Fruit fly (Drosophila melanogaster) whole organism: ENCODE results near the gene Edg84A.

Experiments
- CG8478 ChIP-seq: fragments of >200 bp; optimal IDR thresholded peaks from 2 replicates; lab custom pipeline; 2018; ENCODE audit warnings: inconsistent platforms
- Dll ChIP-seq: fragments of >200 bp; optimal IDR thresholded peaks from 2 replicates; lab custom pipeline; 2017
- EcR ChIP-seq, 2 experiments: fragments of >200 bp; optimal IDR thresholded peaks; 2 replicates each; lab custom pipeline; 2017; ENCODE audit warnings: missing biosample characterization in 2 of 2, missing genetic modification characterization in 2 of 2, missing genetic modification reagents in 2 of 2
- pan ChIP-seq: fragments of >200 bp; optimal IDR thresholded peaks from 2 replicates; lab custom pipeline; 2017
- psq ChIP-seq: fragments of >200 bp; optimal IDR thresholded peaks from 2 replicates; lab custom pipeline; 2017
- usp ChIP-seq: fragments of >200 bp; optimal IDR thresholded peaks from 2 replicates; lab custom pipeline; 2017; ENCODE audit warnings: missing biosample characterization, missing genetic modification characterization, mixed read lengths

Edg84A gene

DNA sequence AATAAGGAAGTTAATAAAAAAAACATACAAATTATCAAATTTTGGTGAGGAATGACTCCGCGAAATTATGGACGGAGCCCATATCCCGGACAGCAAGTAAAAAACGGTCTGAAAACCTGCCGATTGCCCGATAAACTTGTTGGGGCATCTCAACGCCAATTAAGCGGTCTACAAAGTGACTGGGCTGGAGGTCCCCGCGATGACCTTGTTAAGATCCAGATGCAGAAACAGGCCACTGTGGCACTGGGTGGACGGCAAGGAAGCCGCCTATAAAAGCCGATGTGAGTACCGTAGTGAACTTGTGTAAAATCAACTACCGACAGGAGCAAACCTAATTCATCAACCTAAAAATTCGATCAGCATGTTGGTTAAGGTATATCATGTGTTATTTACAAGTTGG lies at the start of gene Edg84A:
TSS of gene Edg84A (plus strand) at position 301 of the 400 bp plus-strand sequence.
- TF ChIP-seq psq (lab: Kevin White, UChicago) (no peak), usp (GFP tag; lab: Kevin White, UChicago) (no peak), Dll (lab: Kevin White, UChicago) (no peak), CG8478 (lab: Kevin White, UChicago) (no peak), pan (no peak), EcR (GFP tag; optimal IDR thresholded peaks at IDR 0.05; lab: Kevin White, UChicago) (no peak)

dm6 chr3R:6640932-6641331 lies 43.3 kb upstream of the Edg84A start, which contains the start of gene CG31286:
TSS of gene CG31286 (plus strand) at chr3R:6641232.
- TF ChIP-seq Dll (lab: Kevin White, UChicago): no peak
- no peak for TF ChIP-seq psq (lab: Kevin White, UChicago)
- TF ChIP-seq pan: no peak
- no peak for TF ChIP-seq EcR (GFP tag; optimal IDR thresholded peaks at IDR 0.05; lab: Kevin White, UChicago)
- no peak for TF ChIP-seq usp (GFP tag; lab: Kevin White, UChicago)
- no peak for TF ChIP-seq CG8478 (lab: Kevin White, UChicago)

DNA sequence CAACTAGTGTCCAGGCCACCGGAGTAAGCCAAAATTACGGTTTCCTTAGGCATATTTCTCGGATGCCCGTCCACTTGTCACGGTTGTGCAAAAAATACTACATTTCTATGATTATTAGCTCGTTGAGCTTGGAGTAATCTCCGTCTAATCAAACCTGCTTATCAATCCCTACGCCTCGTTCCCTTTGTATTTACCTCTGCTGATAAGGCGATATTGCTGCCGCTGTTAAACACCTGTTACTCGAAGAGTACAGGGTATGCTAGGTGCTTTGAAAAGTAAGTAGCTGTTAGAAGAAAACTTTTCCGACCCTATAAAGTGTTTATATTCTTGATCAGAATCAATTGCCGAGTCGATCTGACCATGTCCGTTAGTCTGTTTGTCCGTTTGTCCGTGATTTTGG lies 39.9 kb upstream of the Edg84A start, which contains the start of gene Ass:
TSS of gene Ass (minus strand) at position 101 of the 400 bp plus-strand sequence.
- TF ChIP-seq psq (lab: Kevin White, UChicago): no peak
- TF ChIP-seq usp (GFP tag; lab: Kevin White, UChicago): no peak
- TF ChIP-seq Dll (lab: Kevin White, UChicago): no peak
- no peak for TF ChIP-seq pan
- TF ChIP-seq EcR (GFP tag; optimal IDR thresholded peaks at IDR 0.05; lab: Kevin White, UChicago): no peak
- no peak for TF ChIP-seq CG8478 (lab: Kevin White, UChicago)

dm6 chr3R:6646740-6647139 lies 37.5 kb upstream of the Edg84A start, which contains the start of gene Taf1:
TSS of gene Taf1 (plus strand) at chr3R:6646889.
- TF ChIP-seq CG8478 (lab: Kevin White, UChicago): no peak
- no peak for TF ChIP-seq pan
- TF ChIP-seq EcR (GFP tag; optimal IDR thresholded peaks at IDR 0.05; lab: Kevin White, UChicago): no peak
- no peak for TF ChIP-seq psq (lab: Kevin White, UChicago)
- TF ChIP-seq usp (GFP tag; lab: Kevin White, UChicago): no peak
- TF ChIP-seq Dll (lab: Kevin White, UChicago): no peak

DNA sequence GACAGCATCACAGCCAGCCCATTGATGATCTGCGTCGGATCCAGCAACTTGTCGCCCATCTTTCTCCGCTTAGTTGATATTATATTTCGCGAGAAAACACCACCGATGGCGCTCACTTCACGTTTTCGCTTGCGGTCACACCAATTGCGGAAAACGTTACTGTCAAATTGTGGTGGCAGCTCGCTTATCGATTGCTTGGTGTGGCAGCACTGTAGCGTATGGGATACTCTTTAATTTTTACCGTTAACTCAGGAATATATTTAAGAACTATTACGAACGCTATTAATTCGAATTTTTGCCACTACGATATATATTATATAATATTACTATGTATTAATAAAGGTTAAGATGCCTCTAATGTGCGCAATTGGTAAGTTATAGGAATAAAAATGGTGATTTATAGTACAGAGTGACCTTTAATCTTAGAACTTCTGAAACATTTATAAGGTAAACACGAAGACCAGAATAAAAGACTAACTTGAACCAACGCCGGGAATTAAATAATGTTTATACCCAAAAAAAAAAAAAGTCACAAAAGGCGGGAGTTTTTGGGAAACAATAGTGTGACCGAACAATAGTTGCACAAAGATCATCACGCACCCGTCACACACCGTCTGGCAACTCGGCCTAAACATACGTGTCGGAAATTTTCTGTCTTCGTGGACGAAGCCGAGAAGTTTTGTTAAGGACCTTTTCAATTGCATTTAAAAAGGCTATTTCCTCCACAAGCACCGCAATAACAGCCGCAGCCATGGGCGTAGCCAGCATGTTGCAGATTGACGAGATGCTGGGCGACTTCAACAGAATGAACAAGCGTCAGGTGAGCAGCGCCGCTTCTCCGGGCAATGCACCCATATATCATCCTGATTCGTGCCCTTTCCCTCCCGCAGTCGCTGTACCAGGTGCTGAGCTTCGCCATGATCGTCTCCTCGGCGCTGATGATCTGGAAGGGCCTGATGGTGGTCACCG lies 26.7 kb upstream of the Edg84A start, which contains the start of the genes CG1307 and twr:
TSS of gene CG1307 (minus strand) at position 165 of the 969 bp plus-strand sequence.
TSS of gene twr (plus strand) at position 605 of the 969 bp plus-strand sequence.
- TF ChIP-seq Dll (lab: Kevin White, UChicago): no peak
- no peak for TF ChIP-seq usp (GFP tag; lab: Kevin White, UChicago)
- TF ChIP-seq EcR (GFP tag; optimal IDR thresholded peaks at IDR 0.05; lab: Kevin White, UChicago): no peak
- TF ChIP-seq CG8478 (lab: Kevin White, UChicago): no peak
- TF ChIP-seq psq (lab: Kevin White, UChicago): no peak
- TF ChIP-seq pan: no peak

DNA sequence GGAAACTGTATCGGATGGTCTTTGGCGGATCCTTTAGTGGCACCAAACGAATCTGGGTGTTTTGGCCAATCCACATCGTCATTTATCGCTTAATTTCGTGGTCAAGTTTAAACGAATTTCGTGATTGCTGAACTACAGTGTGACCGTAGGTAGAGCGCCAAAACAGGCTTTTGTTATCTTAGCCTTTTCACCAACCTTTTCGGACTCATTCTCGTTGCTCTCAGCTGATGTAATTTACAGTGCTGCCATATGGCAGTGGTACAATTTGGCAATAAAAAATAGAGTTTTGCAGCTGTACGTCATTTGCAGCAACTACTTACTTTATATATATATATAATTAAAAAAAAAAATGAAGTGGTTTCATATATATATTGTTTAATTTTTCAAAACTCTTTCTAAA lies 24.3 kb upstream of the Edg84A start, which contains the start of gene agt:
TSS of gene agt (minus strand) at position 160 of the 400 bp plus-strand sequence.
- TF ChIP-seq pan (no peak), usp (GFP tag; lab: Kevin White, UChicago) (no peak), Dll (lab: Kevin White, UChicago) (no peak), EcR (GFP tag; optimal IDR thresholded peaks at IDR 0.05; lab: Kevin White, UChicago) (no peak), CG8478 (lab: Kevin White, UChicago) (no peak), psq (lab: Kevin White, UChicago) (no peak)

DNA sequence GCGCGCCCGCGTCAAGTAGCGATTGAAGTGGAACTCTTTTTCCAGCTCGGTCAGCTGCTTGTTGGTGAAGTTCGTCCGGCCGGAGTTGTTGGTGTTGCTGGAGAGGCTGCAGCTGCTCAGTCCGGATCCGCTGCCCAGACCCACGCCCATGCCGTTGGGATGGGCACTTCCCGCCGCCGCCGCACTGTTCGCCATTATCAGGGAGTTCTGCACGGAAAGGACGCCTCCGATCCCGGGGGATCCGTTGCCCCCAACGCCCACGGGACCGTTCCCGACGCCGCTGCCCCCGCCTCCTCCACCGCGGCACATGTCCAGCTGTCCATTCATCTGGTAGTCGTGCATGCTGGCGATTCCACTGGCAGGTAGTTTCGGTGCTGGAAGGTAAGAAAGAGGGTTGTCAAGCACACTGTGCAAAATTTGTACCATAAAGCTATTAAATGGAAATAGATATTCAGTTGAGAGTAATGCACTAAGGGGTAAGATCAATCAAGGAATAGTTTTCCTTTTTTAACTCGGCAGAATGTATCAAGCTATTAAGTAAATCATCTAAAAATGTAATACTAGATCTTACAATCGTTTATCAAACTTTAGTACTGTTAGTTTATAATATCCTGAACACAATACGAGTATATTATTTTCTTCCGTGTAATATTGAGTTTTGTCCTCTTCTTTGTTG lies 21.5 kb upstream of the Edg84A start:
- no peak for TF ChIP-seq CG8478 (lab: Kevin White, UChicago)
- no peak for TF ChIP-seq pan
- no peak for TF ChIP-seq EcR (GFP tag; optimal IDR thresholded peaks at IDR 0.05; lab: Kevin White, UChicago)
- TF ChIP-seq usp (GFP tag; lab: Kevin White, UChicago): no peak
- TF ChIP-seq Dll (lab: Kevin White, UChicago): no peak
- no peak for TF ChIP-seq psq (lab: Kevin White, UChicago)

DNA sequence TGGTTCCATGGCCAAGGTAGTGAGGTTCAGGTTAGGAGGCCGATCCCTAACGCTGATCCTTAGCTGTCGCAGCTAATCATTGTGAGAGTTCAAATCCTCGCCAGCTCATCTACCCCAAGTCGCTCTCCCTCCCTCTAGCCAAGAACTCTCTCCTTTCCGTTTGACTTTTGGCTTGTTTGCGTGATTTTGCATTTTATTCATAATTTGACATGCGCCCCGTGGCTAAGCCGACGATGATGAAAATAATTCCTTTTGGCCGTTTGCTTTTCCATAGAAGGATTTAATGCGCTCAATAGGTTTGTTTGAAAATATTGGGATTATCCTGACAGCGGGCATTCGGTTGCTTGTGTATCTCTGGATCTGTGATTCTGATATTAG lies 21.0 kb upstream of the Edg84A start:
- no peak for TF ChIP-seq pan
- no peak for TF ChIP-seq EcR (GFP tag; optimal IDR thresholded peaks at IDR 0.05; lab: Kevin White, UChicago)
- TF ChIP-seq Dll (lab: Kevin White, UChicago): no peak
- TF ChIP-seq CG8478 (lab: Kevin White, UChicago): no peak
- no peak for TF ChIP-seq usp (GFP tag; lab: Kevin White, UChicago)
- TF ChIP-seq psq (lab: Kevin White, UChicago): no peak

DNA sequence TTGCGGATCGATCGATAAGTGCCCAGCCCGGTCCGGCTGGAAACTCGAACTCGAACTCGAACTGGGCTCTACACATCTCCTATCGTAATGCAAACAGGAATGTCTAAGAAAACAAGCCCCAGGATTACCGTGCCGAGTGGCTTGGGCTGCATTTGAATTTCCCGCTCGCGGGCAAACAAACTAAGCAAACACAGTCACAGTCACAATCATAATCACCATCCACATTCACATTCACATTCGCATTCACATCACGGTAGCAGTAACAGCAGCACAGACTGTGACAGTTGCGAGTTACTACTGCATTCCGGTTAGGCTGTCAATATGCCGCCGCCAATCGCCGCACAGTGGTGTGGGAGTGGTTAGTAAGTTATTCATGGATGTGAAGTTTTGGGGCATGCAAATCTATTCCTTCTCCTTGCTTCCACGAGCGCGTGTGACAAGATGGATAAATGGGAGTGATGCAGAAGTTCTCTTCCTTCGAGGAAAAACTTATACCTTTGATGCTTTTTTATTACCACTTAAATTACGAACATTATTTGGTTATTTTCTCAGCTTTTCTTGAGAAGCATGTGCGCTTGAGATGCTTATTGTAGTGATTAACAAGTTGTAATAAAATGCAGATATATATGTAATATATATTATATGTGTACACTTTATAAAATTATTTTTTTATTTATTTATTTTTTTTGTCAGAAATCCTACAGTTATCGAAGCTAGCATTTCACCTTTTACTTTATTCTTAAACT lies 19.7 kb upstream of the Edg84A start:
- TF ChIP-seq pan (no peak), psq (lab: Kevin White, UChicago) (no peak), CG8478 (lab: Kevin White, UChicago) (no peak), usp (GFP tag; lab: Kevin White, UChicago) (no peak), Dll (lab: Kevin White, UChicago) (no peak), EcR (GFP tag; optimal IDR thresholded peaks at IDR 0.05; lab: Kevin White, UChicago) (no peak)

- TF ChIP-seq Dll (lab: Kevin White, UChicago): no peak
- no peak for TF ChIP-seq CG8478 (lab: Kevin White, UChicago)
- no peak for TF ChIP-seq EcR (GFP tag; optimal IDR thresholded peaks at IDR 0.05; lab: Kevin White, UChicago)
- no peak for TF ChIP-seq pan
- TF ChIP-seq usp (GFP tag; lab: Kevin White, UChicago): no peak
- TF ChIP-seq psq (lab: Kevin White, UChicago): no peak
Measured at dm6 chr3R:6665117-6665654, 19.1 kb upstream of the Edg84A start.
